Worm (Caenorhabditis elegans) whole organism, late embryonic: ENCODE measurements around the gene nhr-269.

ENCODE experiments used
- C08G9.2 ChIP-seq: sonication (generic microtip); optimal IDR thresholded peaks from 2 replicates; lab custom pipeline; 2016; ENCODE audit warnings: mild to moderate bottlenecking, missing genetic modification characterization, moderate library complexity, missing compliant biosample characterization
- T23F11.4 ChIP-seq: fragments of 200-800 bp; sonication (Bioruptor generic); optimal IDR thresholded peaks from 2 replicates; lab custom pipeline; 2018; ENCODE audit warnings: mild to moderate bottlenecking, missing genetic modification characterization, missing compliant biosample characterization
- Y22D7AL.16 ChIP-seq: sonication (generic microtip); optimal IDR thresholded peaks from 2 replicates; lab custom pipeline; 2016; ENCODE audit warnings: missing genetic modification characterization, missing compliant biosample characterization
- ama-1 ChIP-seq: fragments of 150-350 bp; optimal IDR thresholded peaks from 2 replicates; lab custom pipeline; 2014
- ceh-14 ChIP-seq: sonication (generic microtip); optimal IDR thresholded peaks from 2 replicates; lab custom pipeline; 2016; ENCODE audit warnings: missing genotype, missing genetic modification characterization, missing compliant biosample characterization
- ceh-18 ChIP-seq: sonication (generic microtip); optimal IDR thresholded peaks from 2 replicates; lab custom pipeline; 2016; ENCODE audit warnings: missing genetic modification characterization, missing compliant biosample characterization
- ceh-2 ChIP-seq: sonication (generic microtip); optimal IDR thresholded peaks from 2 replicates; lab custom pipeline; 2016; ENCODE audit warnings: missing genotype, missing genetic modification characterization, missing compliant biosample characterization
- ceh-24 ChIP-seq: sonication (generic microtip); optimal IDR thresholded peaks from 2 replicates; lab custom pipeline; 2016; ENCODE audit warnings: mild to moderate bottlenecking, missing genetic modification characterization, missing compliant biosample characterization
- ceh-45 ChIP-seq: fragments of 200-800 bp; sonication (Bioruptor generic); IDR thresholded peaks from 2 replicates; pipeline ENCODE4 v1.3.6; 2022; ENCODE audit warnings: missing genetic modification reagents, missing genetic modification characterization, missing compliant biosample characterization
- ceh-6 ChIP-seq: fragments of 200-800 bp; sonication (Bioruptor generic); optimal IDR thresholded peaks from 2 replicates; lab custom pipeline; 2018; ENCODE audit warnings: mild to moderate bottlenecking, missing genetic modification characterization, missing compliant biosample characterization
- ceh-9 ChIP-seq: sonication (generic microtip); optimal IDR thresholded peaks from 2 replicates; lab custom pipeline; 2016; ENCODE audit warnings: mild to moderate bottlenecking, missing genetic modification characterization, inconsistent platforms, missing compliant biosample characterization
- dmd-4 ChIP-seq: sonication (generic microtip); optimal IDR thresholded peaks from 2 replicates; lab custom pipeline; 2016; ENCODE audit warnings: borderline replicate concordance, missing genetic modification characterization, missing compliant biosample characterization
- elt-2 ChIP-seq: sonication (generic microtip); optimal IDR thresholded peaks from 2 replicates; lab custom pipeline; 2016; ENCODE audit warnings: missing genetic modification reagents, missing genetic modification characterization, missing compliant biosample characterization
- elt-4 ChIP-seq: sonication (generic microtip); optimal IDR thresholded peaks from 2 replicates; lab custom pipeline; 2016; ENCODE audit warnings: missing genetic modification characterization, missing compliant biosample characterization
- ets-4 ChIP-seq: sonication (generic microtip); optimal IDR thresholded peaks from 2 replicates; lab custom pipeline; 2016; ENCODE audit warnings: missing genetic modification characterization, missing compliant biosample characterization
- hlh-30 ChIP-seq: sonication (generic microtip); optimal IDR thresholded peaks from 2 replicates; lab custom pipeline; 2017; ENCODE audit warnings: antibody characterized with exemption, missing genetic modification characterization, missing compliant biosample characterization; ENCODE audit not compliant: insufficient read depth
- hlh-6 ChIP-seq: sonication (generic microtip); optimal IDR thresholded peaks from 2 replicates; lab custom pipeline; 2016; ENCODE audit warnings: missing genotype, missing genetic modification characterization, missing compliant biosample characterization
- mec-3 ChIP-seq: sonication (generic microtip); optimal IDR thresholded peaks from 2 replicates; lab custom pipeline; 2016; ENCODE audit warnings: borderline replicate concordance, missing genetic modification characterization, missing compliant biosample characterization
- nfya-1 ChIP-seq: sonication (generic microtip); optimal IDR thresholded peaks from 2 replicates; lab custom pipeline; 2017; ENCODE audit warnings: missing genetic modification characterization, mild to moderate bottlenecking, missing compliant biosample characterization, antibody characterized with exemption, moderate library complexity
- nhr-232 ChIP-seq: sonication (generic microtip); optimal IDR thresholded peaks from 2 replicates; lab custom pipeline; 2016; ENCODE audit warnings: missing genetic modification characterization, missing compliant biosample characterization
- pag-3 ChIP-seq: sonication (generic microtip); optimal IDR thresholded peaks from 2 replicates; lab custom pipeline; 2016; ENCODE audit warnings: missing compliant biosample characterization, missing genetic modification characterization, borderline replicate concordance
- pax-1 ChIP-seq: fragments of 150-350 bp; optimal IDR thresholded peaks from 2 replicates; lab custom pipeline; 2014; ENCODE audit warnings: missing biosample characterization, missing genetic modification characterization
- rnt-1 ChIP-seq: sonication (generic microtip); optimal IDR thresholded peaks from 2 replicates; lab custom pipeline; 2016; ENCODE audit warnings: missing genetic modification characterization, missing compliant biosample characterization
- sdc-2 ChIP-seq: sonication (generic microtip); optimal IDR thresholded peaks from 2 replicates; lab custom pipeline; 2016; ENCODE audit warnings: missing genotype, missing genetic modification characterization, missing compliant biosample characterization
- sox-4 ChIP-seq: sonication (generic microtip); optimal IDR thresholded peaks from 2 replicates; lab custom pipeline; 2017; ENCODE audit warnings: mild to moderate bottlenecking, missing genetic modification characterization, inconsistent platforms, missing compliant biosample characterization
- syd-9 ChIP-seq: sonication (generic microtip); optimal IDR thresholded peaks from 2 replicates; lab custom pipeline; 2016; ENCODE audit warnings: mild to moderate bottlenecking, missing genetic modification characterization, moderate library complexity, missing compliant biosample characterization
- tbx-2 ChIP-seq: sonication (generic microtip); optimal IDR thresholded peaks from 2 replicates; lab custom pipeline; 2016; ENCODE audit warnings: missing genetic modification characterization, missing compliant biosample characterization
- ttx-3 ChIP-seq: sonication (generic microtip); optimal IDR thresholded peaks from 2 replicates; lab custom pipeline; 2016; ENCODE audit warnings: missing genetic modification reagents, missing genetic modification characterization, missing compliant biosample characterization
- unc-3 ChIP-seq, 2 experiments: fragments of 200-800 bp in 1 of 2; sonication (Bioruptor generic) in 1 of 2; sonication (generic microtip) in 1 of 2; conservative IDR thresholded peaks in 1 of 2; optimal IDR thresholded peaks in 1 of 2; 2 replicates each; pipeline versions ENCODE4 v1.3.6 to Lab custom; 2016 to 2022; ENCODE audit warnings: missing compliant biosample characterization in 2 of 2, missing genetic modification characterization in 2 of 2, missing genetic modification reagents in 1 of 2
- unc-42 ChIP-seq: sonication (generic microtip); optimal IDR thresholded peaks from 2 replicates; lab custom pipeline; 2016; ENCODE audit warnings: missing genotype, missing genetic modification characterization, missing compliant biosample characterization
- unc-55 ChIP-seq: sonication (generic microtip); optimal IDR thresholded peaks from 2 replicates; lab custom pipeline; 2017; ENCODE audit warnings: missing biosample characterization, missing genetic modification reagents, missing genetic modification characterization
- zip-5 ChIP-seq: sonication (generic microtip); optimal IDR thresholded peaks from 2 replicates; lab custom pipeline; 2016; ENCODE audit warnings: missing genetic modification characterization, missing compliant biosample characterization

nhr-269 gene

DNA sequence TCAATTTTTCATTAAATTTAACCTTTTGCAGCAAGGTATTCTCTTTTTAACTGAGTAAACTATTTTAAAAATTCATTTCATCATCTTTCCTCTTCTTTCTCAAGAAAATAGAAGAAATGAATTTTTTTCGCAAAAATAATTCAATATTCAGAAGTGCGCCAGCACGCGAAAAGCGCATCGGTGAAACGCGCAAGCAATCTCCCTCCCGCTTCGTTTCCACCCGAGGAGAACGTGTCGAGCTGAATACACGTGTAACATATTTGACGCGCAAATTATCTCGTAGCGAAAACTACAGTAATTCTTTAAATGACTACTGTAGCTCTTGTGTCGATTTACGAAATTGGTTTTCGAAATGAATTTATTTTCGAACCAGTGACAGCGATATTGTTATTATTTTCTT lies 22.5 kb upstream of the nhr-269 start:
- no peak for TF ChIP-seq ceh-6 (GFP tag; lab: Kevin White, UChicago)
- TF ChIP-seq unc-42 (tag; lab: Kevin White, UChicago) = peak; percentile 17

DNA sequence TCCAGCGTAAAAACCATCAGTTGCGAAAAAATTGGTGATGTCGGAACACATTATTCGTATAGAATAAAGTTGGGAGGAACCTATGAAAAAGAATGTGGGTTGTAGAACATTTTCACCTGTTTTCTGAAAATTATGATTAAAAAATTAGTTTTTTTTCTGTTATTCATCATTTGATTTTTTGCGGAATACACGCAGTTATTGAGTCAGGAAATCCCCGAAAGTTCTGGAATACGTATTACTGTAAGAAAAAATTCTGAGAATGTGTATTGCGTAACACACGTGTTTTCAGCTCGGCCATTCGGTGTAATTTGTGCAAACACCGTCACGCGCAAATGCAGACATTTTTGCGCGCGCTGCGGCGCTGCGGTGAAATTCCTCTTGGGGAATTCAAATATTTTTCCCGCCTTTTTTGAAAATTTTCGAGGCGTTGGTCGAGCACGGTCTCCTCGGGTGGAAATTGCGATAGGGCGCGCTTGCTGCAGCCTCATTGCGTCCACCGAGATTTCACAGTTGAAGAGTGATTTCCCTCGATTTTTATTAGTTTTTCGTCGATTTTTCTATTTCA lies 19.3 kb upstream of the nhr-269 start, which contains the start of gene srh-170:
Gene srh-170 (minus strand): TSS at position 51 of the 565 bp plus-strand sequence.
- TF ChIP-seq elt-4 = no peak
- peak; percentile 7 for TF ChIP-seq elt-2

DNA sequence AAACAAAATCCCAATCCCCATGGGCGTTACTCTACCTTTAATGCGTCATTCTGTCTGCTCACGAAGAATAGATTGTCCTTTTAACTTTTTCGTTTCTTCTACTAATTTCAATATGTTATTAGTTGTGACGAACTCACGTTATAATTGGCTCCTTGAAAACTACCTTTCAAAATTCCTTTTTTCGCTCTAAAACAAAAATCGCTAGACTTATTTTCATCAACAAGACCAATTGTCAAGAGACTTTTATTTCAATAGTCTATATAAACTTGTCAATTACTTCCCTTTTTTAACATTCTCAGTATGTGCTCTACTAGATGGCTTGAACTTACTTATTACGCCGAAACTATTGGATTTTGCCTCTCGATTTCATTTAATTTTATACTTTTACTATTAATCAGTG lies 15.1 kb upstream of the nhr-269 start, which contains the start of gene str-102:
Gene str-102 (plus strand): TSS at position 301 of the 400 bp plus-strand sequence.
- no peak for TF ChIP-seq hlh-30 (tag; lab: Kevin White, UChicago)
- TF ChIP-seq sox-4 (tag; lab: Kevin White, UChicago) = no peak
- no peak for TF ChIP-seq ama-1 (lab: Kevin White, UChicago)
- TF ChIP-seq C08G9.2 (tag; lab: Kevin White, UChicago) = no peak
- no peak for TF ChIP-seq pag-3 (tag; lab: Kevin White, UChicago)
- no peak for TF ChIP-seq hlh-6 (tag; lab: Kevin White, UChicago)
- TF ChIP-seq ceh-2 (tag; lab: Kevin White, UChicago) = no peak
- no peak for TF ChIP-seq syd-9 (tag; lab: Kevin White, UChicago)
- TF ChIP-seq ceh-45 (GFP tag; lab: Robert Waterston, UW) = no peak
- TF ChIP-seq T23F11.4 (GFP tag; lab: Kevin White, UChicago) = no peak
- TF ChIP-seq, all 69 proteins: peak for 0

DNA sequence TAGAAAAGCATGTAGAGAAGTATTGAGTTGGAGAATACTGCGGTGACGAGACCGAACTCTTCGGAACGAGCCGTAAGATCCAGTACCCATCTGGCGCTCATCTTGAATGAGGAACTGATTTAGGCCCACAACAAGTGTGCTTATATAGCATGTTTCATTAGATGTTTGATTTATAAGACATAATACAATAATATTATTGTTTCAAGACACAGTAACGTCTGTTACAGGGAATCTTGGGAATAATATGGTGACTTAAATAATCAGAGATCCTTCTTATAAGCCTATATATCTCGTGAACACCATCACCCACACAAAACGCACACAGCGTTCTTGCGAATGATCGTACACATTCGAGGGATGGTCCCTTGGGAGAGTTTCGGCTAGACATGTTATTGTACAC lies 14.1 kb upstream of the nhr-269 start, which contains the start of gene str-88:
Gene str-88 (minus strand): TSS at position 101 of the 400 bp plus-strand sequence.
- TF ChIP-seq ceh-18 (tag; lab: Kevin White, UChicago) (no peak), dmd-4 (tag; lab: Kevin White, UChicago) (no peak), Y22D7AL.16 (no peak), elt-4 (no peak), ets-4 (tag; lab: Kevin White, UChicago) (no peak), mec-3 (tag; lab: Kevin White, UChicago) (no peak), sdc-2 (tag; lab: Kevin White, UChicago) (no peak), hlh-6 (tag; lab: Kevin White, UChicago) (no peak), ttx-3 (tag; lab: Kevin White, UChicago) (no peak), ceh-45 (GFP tag; lab: Robert Waterston, UW) (no peak), ceh-14 (tag; lab: Kevin White, UChicago) (no peak), pax-1 (tag; lab: Kevin White, UChicago) (no peak)
- TF ChIP-seq, all 69 proteins: peak for 0

DNA sequence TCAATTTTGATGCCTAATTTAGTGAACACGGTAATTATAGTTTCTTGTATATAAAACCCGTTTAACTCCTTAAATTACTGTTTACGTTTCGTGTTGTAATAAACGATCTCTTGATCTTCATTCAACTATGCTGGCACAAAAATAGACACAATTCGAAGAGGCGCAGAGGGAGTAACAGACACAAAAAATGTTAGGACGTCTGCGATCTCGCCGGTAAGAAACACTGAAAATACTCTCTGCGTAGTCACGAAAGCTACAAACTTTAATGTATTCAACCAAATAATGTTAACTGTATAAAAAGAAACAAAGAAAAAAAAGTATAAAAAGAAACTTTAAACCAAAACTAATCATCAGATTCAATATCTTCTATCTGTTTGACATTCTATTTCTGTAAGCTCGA lies 11.2 kb upstream of the nhr-269 start, which contains the start of gene dhs-23:
Gene dhs-23 (plus strand): TSS at position 363 of the 400 bp plus-strand sequence.
- TF ChIP-seq tbx-2 (tag; lab: Kevin White, UChicago) (no peak), nfya-1 (tag; lab: Kevin White, UChicago) (no peak), ceh-24 (tag; lab: Kevin White, UChicago) (no peak), ets-4 (tag; lab: Kevin White, UChicago) (no peak), pax-1 (tag; lab: Kevin White, UChicago) (no peak), nhr-232 (no peak), rnt-1 (tag; lab: Kevin White, UChicago) (no peak), T23F11.4 (GFP tag; lab: Kevin White, UChicago) (no peak), unc-3 (GFP tag; conservative IDR thresholded peaks at IDR 0.05; lab: Robert Waterston, UW) (no peak), unc-3 (tag; optimal IDR thresholded peaks at IDR 0.05; lab: Kevin White, UChicago) (no peak), elt-4 (no peak), unc-55 (no peak), elt-2 (no peak), zip-5 (tag; lab: Kevin White, UChicago) (no peak), ceh-9 (tag; lab: Kevin White, UChicago) (no peak)
